Worm (Caenorhabditis elegans) whole organism, dauer: Measurements from ENCODE around the gene T05E12.9.

ENCODE experiments used
- unc-62 ChIP-seq: sonication (generic microtip); optimal IDR thresholded peaks from 2 replicates; lab custom pipeline; 2017; ENCODE audit warnings: missing biosample characterization, missing genetic modification reagents, missing genetic modification characterization

T05E12.9 gene

DNA sequence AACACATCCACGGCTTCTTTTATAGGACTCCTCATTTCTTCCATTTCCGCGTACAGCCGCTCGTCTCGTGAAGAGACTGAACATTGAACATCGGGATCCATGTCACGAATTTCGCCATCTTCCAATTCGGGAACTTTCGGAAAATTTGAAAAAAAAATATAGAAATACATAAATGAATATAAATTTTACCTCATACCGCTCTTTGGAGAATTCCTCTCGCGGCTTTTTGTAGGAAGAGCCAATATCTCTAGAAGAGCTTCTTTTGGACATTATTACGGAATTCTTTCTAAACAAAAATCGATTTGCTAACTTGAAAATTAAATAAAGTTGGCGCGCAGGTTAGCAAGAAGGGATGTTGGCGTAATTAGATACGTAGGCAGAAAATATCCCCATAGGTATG is at the start of gene T05E12.9:
Gene T05E12.9, minus strand, starts transcription at position 101 of the 400 bp plus-strand sequence.
- no peak for TF ChIP-seq unc-62 (GFP tag; lab: Kevin White, UChicago)

ce11 chrV:17108310-17108709 is 25.7 kb upstream of the T05E12.9 start, which contains the start of gene ZK218.11:
Gene ZK218.11 (minus strand): TSS chrV:17108410.
- no peak for TF ChIP-seq unc-62 (GFP tag; lab: Kevin White, UChicago)

DNA sequence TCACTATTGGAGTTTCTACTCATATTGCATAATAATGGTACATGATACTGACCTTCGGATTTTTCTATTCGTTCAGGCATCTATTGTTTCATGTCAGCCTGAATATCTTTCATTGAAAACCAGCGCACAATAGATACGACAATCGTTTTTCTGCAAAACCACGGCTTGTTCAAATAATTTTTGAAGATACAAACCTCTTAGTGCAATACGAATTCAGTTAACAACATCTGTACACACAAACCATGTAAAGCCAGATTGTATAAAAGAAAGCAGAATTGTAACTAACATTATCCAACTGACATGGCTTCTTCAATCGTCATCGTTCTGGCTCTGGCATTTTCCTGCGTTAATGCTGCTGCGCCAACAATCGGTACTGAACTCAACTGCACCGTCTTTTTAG is 22.9 kb upstream of the T05E12.9 start, which contains the start of gene ZK218.7:
Gene ZK218.7, plus strand, starts transcription at position 301 of the 400 bp plus-strand sequence.
- TF ChIP-seq unc-62 (GFP tag; lab: Kevin White, UChicago), result no peak

ce11 chrV:17104527-17104926 is 21.9 kb upstream of the T05E12.9 start, which contains the start of gene nhr-248:
Gene nhr-248 (minus strand): TSS chrV:17104627.
- TF ChIP-seq unc-62 (GFP tag; lab: Kevin White, UChicago), result no peak

DNA sequence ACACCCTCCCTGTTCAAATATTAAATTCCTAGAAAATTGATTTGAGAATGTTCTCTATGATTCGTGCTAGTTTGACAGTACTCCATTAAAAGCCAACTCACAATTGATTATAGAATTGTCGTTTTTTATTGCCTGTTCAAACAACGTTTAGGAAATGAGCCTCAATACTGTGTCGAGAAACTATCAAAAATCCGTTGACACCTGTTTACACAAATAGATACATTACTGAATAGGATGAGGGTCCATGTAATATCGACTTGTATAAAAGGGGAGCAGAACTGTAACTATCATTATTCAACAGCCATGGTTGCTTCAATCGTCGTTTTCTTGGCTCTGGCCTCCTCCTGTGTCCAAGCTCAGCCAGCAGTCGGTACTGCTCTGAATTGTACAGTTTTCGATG is 18.2 kb upstream of the T05E12.9 start, which contains the start of gene ZK218.5:
Gene ZK218.5, plus strand, starts transcription at position 301 of the 400 bp plus-strand sequence.
- no peak for TF ChIP-seq unc-62 (GFP tag; lab: Kevin White, UChicago)

ce11 chrV:17098669-17099068 is 16.1 kb upstream of the T05E12.9 start, which contains the start of the genes ZK218.3 and ZK218.4:
Gene ZK218.3 (minus strand): TSS chrV:17098769.
Gene ZK218.4 (plus strand): TSS chrV:17098854.
- TF ChIP-seq unc-62 (GFP tag; lab: Kevin White, UChicago), result no peak

ce11 chrV:17094568-17094967 is 11.9 kb upstream of the T05E12.9 start:
- no peak for TF ChIP-seq unc-62 (GFP tag; lab: Kevin White, UChicago)

- TF ChIP-seq unc-62 (GFP tag; lab: Kevin White, UChicago), result no peak
Measured at ce11 chrV:17092262-17092661, 9.6 kb upstream of the T05E12.9 start, which contains the start of gene ZK218.1. Gene ZK218.1 (plus strand): TSS chrV:17092562.

ce11 chrV:17089931-17090429 is 7.4 kb upstream of the T05E12.9 start, which contains the start of gene srh-237:
Gene srh-237 (plus strand): TSS chrV:17090379.
- no peak for TF ChIP-seq unc-62 (GFP tag; lab: Kevin White, UChicago)

- no peak for TF ChIP-seq unc-62 (GFP tag; lab: Kevin White, UChicago)
Measured at ce11 chrV:17089342-17089741, 6.7 kb upstream of the T05E12.9 start, which contains the start of gene T05E12.6. Gene T05E12.6 (minus strand): TSS chrV:17089442.

- TF ChIP-seq unc-62 (GFP tag; lab: Kevin White, UChicago), result no peak
Measured at ce11 chrV:17079795-17080194, 2.8 kb downstream of the T05E12.9 start, which contains the start of gene srw-20. Gene srw-20 (minus strand): TSS chrV:17079895.

DNA sequence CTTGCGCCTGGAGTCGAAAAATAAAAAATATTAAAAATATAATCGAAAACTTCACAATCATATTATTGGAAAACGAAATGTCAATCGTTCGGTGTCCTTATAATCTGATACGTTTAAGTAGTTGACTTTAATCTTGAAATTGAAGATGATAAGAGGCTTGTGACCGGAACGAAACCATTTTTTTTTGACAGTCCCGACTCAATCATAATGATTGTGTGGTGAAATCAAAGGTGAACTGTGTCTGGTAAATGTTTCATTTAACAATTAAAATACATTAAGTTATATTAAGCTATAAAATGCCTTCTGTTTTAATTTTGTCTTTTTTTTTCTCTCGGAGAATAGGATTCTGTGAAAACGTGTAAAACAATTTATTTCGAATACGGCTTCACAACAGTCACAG is 4.7 kb downstream of the T05E12.9 start, which contains the start of gene T05E12.3:
Gene T05E12.3, minus strand, starts transcription at position 101 of the 400 bp plus-strand sequence.
- TF ChIP-seq unc-62 (GFP tag; lab: Kevin White, UChicago), result no peak

DNA sequence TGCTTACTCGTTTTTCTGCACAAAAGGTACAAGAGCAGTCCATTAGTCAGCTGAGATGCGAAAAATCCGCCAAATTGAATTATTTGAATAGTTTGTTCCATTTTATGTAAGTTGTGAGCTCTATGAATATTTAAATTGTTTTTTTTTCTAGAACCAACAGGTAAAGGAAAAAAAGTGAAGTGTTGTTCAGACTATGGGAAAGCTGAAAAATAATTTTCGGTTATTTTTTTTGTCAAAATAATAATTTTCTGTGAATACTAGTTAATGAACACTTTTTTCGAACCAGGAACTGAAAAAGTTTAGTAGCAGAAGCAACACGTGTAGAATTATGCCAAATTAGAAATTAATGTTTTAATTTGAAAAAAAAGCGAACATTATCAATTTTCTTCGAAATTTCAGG is 6.7 kb downstream of the T05E12.9 start, which contains the start of gene str-125:
Gene str-125, minus strand, starts transcription at position 101 of the 400 bp plus-strand sequence.
- no peak for TF ChIP-seq unc-62 (GFP tag; lab: Kevin White, UChicago)

- no peak for TF ChIP-seq unc-62 (GFP tag; lab: Kevin White, UChicago)
Measured at ce11 chrV:17071578-17071977, 11.0 kb downstream of the T05E12.9 start, which contains the start of gene srbc-14. Gene srbc-14 (minus strand): TSS chrV:17071678.

DNA sequence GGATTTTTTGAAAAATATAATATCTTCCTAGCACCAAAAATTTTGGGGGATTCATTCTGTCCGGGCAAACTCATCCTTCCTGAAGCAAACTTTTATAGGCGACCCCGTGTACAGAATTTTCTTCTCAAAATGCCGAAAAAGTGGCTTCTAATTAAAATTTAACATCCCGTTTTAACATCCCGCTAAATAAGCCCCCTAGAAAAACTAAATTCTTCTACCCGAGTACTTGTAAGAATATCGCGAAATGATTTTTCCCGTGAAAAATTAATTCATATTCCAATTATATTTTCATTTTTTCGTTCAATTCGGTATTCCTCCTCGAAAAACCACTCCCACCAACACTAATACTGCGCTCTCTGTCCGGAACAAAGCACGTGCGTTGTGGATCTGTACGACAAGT is 13.8 kb downstream of the T05E12.9 start, which contains the start of gene T05E12.8:
Gene T05E12.8, plus strand, starts transcription at position 301 of the 400 bp plus-strand sequence.
- no peak for TF ChIP-seq unc-62 (GFP tag; lab: Kevin White, UChicago)

DNA sequence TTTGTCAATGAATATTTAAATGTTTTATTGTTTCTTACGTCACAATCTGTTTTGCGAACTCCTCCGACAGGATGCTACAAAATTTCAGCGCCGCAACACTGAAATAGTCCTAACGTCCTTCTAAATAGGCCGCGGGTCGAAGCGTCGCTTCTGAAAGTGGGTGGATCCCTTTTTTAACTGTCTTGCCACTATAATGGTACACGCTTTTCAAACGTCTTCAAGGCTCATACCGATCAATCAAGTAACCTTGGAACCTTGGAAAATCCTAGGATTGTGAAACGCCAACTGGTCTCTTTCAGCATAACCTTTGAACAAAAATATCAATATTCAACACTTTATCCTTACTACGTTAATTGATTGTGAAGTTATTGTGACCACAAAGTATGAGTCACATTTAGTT is 16.0 kb downstream of the T05E12.9 start:
- no peak for TF ChIP-seq unc-62 (GFP tag; lab: Kevin White, UChicago)
